Fruit fly (Drosophila melanogaster): ENCODE data around the gene CG11714.
A peak's percentile ranks its signal among the peaks of the same experiment; 100 is the strongest.

Gene CG11714

dm6 chr3L:11493090-11493807, 29.3 kb downstream of the CG11714 start (continued):
- no peak for TF ChIP-seq CG9797 (GFP tag; optimal IDR thresholded peaks at IDR 0.05)
- peak; percentile 51 for TF ChIP-seq CG10431 (GFP tag; optimal IDR thresholded peaks at IDR 0.05)
- no peak for TF ChIP-seq phol (tag; optimal IDR thresholded peaks at IDR 0.05)
- no peak for TF ChIP-seq Dfd (GFP tag; optimal IDR thresholded peaks at IDR 0.05)
- no peak for TF ChIP-seq Bdp1 (GFP tag; optimal IDR thresholded peaks at IDR 0.05)
- peak; percentile 48; the same call in 1 of the 2 replicates for TF ChIP-seq CG32532 (GFP tag; IDR thresholded peaks at IDR 0.05)
- no peak for TF ChIP-seq CG8089 (GFP tag; optimal IDR thresholded peaks at IDR 0.05)
- TF ChIP-seq CG8290 (GFP tag; optimal IDR thresholded peaks at IDR 0.05), result no peak
- peak in 1 of 2 experiments; percentile 44 for TF ChIP-seq CG8290 (tag; optimal IDR thresholded peaks at IDR 0.05)
- TF ChIP-seq CG9215 (GFP tag; IDR thresholded peaks at IDR 0.05), result no peak
- no peak for TF ChIP-seq cwo (GFP tag; optimal IDR thresholded peaks at IDR 0.05)
- peak; percentile 14 for TF ChIP-seq fd64A (GFP tag; optimal IDR thresholded peaks at IDR 0.05)
- no peak; the same call in 2 of the 3 replicates for TF ChIP-seq so (GFP tag; IDR thresholded peaks at IDR 0.05)
- TF ChIP-seq CG17829 (tag; optimal IDR thresholded peaks at IDR 0.05), result no peak
- no peak for TF ChIP-seq CG15696 (tag; optimal IDR thresholded peaks at IDR 0.05)
- no peak for TF ChIP-seq CG7963 (GFP tag; IDR thresholded peaks at IDR 0.05; ENCODE audit: partially characterized antibody)
- no peak for TF ChIP-seq trem (tag; optimal IDR thresholded peaks at IDR 0.05)
- TF ChIP-seq CG14710 (tag; optimal IDR thresholded peaks at IDR 0.05), result no peak
- no peak for TF ChIP-seq gcm2 (GFP tag; optimal IDR thresholded peaks at IDR 0.05)
- peak; percentile 71 for TF ChIP-seq CG12769 (tag; optimal IDR thresholded peaks at IDR 0.05)
- no peak for TF ChIP-seq pnt (GFP tag; optimal IDR thresholded peaks at IDR 0.05)
- TF ChIP-seq jigr1 (GFP tag; IDR thresholded peaks at IDR 0.05), result no peak
- no peak; the same call in 2 of the 3 replicates for TF ChIP-seq sr (GFP tag; IDR thresholded peaks at IDR 0.05)
- TF ChIP-seq gem (tag; optimal IDR thresholded peaks at IDR 0.05), result peak; percentile 0
- TF ChIP-seq NK7.1 (GFP tag; optimal IDR thresholded peaks at IDR 0.05), result no peak
- TF ChIP-seq ara (GFP tag; IDR thresholded peaks at IDR 0.05), result no peak
- no peak; the same call in 2 of the 3 replicates for TF ChIP-seq B-H1 (GFP tag; IDR thresholded peaks at IDR 0.05)
- TF ChIP-seq az2 (GFP tag; optimal IDR thresholded peaks at IDR 0.05), result no peak
- TF ChIP-seq Usf (GFP tag; optimal IDR thresholded peaks at IDR 0.05), result no peak
- no peak for TF ChIP-seq caup (GFP tag; optimal IDR thresholded peaks at IDR 0.05; ENCODE audit: severe bottlenecking)
- peak; percentile 53 for TF ChIP-seq odd (GFP tag; optimal IDR thresholded peaks at IDR 0.05)
- TF ChIP-seq Hr51 (GFP tag; optimal IDR thresholded peaks at IDR 0.05), result no peak
- TF ChIP-seq zfh1 (GFP tag; IDR thresholded peaks at IDR 0.05), result no peak
- TF ChIP-seq nom (GFP tag; optimal IDR thresholded peaks at IDR 0.05), result peak; percentile 84
- TF ChIP-seq B-H2 (GFP tag; optimal IDR thresholded peaks at IDR 0.05), result peak; percentile 24
- TF ChIP-seq CG34224 (GFP tag; IDR thresholded peaks at IDR 0.05; ENCODE audit: partially characterized antibody), result peak; percentile 73
- no peak for TF ChIP-seq CG7928 (GFP tag; optimal IDR thresholded peaks at IDR 0.05)
- TF ChIP-seq CG11723 (GFP tag; optimal IDR thresholded peaks at IDR 0.05), result peak; percentile 50
- TF ChIP-seq CG33557 (GFP tag; optimal IDR thresholded peaks at IDR 0.05), result peak; percentile 3
- TF ChIP-seq CG9727 (GFP tag; optimal IDR thresholded peaks at IDR 0.05), result peak; percentile 16
- no peak for TF ChIP-seq Max (GFP tag; optimal IDR thresholded peaks at IDR 0.05)
- TF ChIP-seq tup (GFP tag; optimal IDR thresholded peaks at IDR 0.05), result no peak
- TF ChIP-seq CG4707 (GFP tag; optimal IDR thresholded peaks at IDR 0.05), result peak; percentile 41
- TF ChIP-seq CG1024 (GFP tag; IDR thresholded peaks at IDR 0.05), result no peak
- TF ChIP-seq Aef1 (GFP tag; IDR thresholded peaks at IDR 0.05), result no peak
- TF ChIP-seq Meics (GFP tag; optimal IDR thresholded peaks at IDR 0.05), result peak; percentile 10
- no peak for TF ChIP-seq org-1 (GFP tag; optimal IDR thresholded peaks at IDR 0.05)
- TF ChIP-seq otp (GFP tag; IDR thresholded peaks at IDR 0.05), result no peak
- TF ChIP-seq scrt (GFP tag; optimal IDR thresholded peaks at IDR 0.05), result peak; percentile 40
- TF ChIP-seq D19A (tag; optimal IDR thresholded peaks at IDR 0.05), result no peak
